Worm (Caenorhabditis elegans) whole organism, late embryonic: ENCODE data around the gene R155.5.
A peak's percentile ranks its signal among the peaks of the same experiment; 100 is the strongest.

ENCODE experiments used
- ceh-30 ChIP-seq: fragments of 150-350 bp; optimal IDR thresholded peaks from 2 replicates; lab custom pipeline; 2014; ENCODE audit warnings: missing biosample characterization, missing genetic modification characterization
- ceh-9 ChIP-seq: sonication (generic microtip); optimal IDR thresholded peaks from 2 replicates; lab custom pipeline; 2016; ENCODE audit warnings: mild to moderate bottlenecking, missing genetic modification characterization, inconsistent platforms, missing compliant biosample characterization
- dmd-4 ChIP-seq: sonication (generic microtip); optimal IDR thresholded peaks from 2 replicates; lab custom pipeline; 2016; ENCODE audit warnings: borderline replicate concordance, missing genetic modification characterization, missing compliant biosample characterization
- eyg-1 ChIP-seq: sonication (generic microtip); optimal IDR thresholded peaks from 2 replicates; lab custom pipeline; 2016; ENCODE audit warnings: missing genotype, missing genetic modification characterization, missing compliant biosample characterization
- mec-3 ChIP-seq: sonication (generic microtip); optimal IDR thresholded peaks from 2 replicates; lab custom pipeline; 2016; ENCODE audit warnings: borderline replicate concordance, missing genetic modification characterization, missing compliant biosample characterization
- pros-1 ChIP-seq: fragments of 150-350 bp; optimal IDR thresholded peaks from 2 replicates; lab custom pipeline; 2014; ENCODE audit warnings: missing biosample characterization, missing genetic modification reagents, missing genetic modification characterization
- rnt-1 ChIP-seq: sonication (generic microtip); optimal IDR thresholded peaks from 2 replicates; lab custom pipeline; 2016; ENCODE audit warnings: missing genetic modification characterization, missing compliant biosample characterization
- tbx-2 ChIP-seq: sonication (generic microtip); optimal IDR thresholded peaks from 2 replicates; lab custom pipeline; 2016; ENCODE audit warnings: missing genetic modification characterization, missing compliant biosample characterization

The R155.5 gene

DNA sequence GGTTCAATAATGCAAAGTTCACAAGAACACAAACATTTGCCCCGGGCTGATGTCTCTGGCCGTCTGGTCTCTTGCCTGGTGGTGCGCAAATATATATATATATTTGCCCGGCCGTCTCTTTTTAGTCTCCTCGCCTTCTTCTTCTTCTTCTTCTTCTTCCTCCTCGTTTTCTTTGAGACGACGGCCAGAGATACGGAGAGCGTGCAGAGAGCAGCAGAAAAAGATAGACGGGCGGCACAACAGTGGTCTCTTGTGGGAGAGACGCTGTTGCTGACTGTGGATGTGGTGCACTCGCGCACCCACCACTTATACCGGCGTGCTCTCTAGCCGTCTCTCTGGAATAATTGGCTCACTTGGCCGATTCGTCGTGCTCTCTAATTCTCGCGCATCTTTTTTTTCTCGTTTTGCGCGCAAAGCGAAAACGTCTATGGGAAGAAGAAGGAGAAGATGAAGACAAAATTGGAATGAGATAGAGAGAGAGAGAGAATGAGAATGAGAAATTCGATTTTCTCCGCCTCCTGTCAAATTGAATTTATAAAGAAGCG, 49.1 kb downstream of the R155.5 start (continued):
- no peak for TF ChIP-seq ceh-9 (tag; lab: Kevin White, UChicago)
- TF ChIP-seq ceh-30 (tag; lab: Kevin White, UChicago): peak; percentile 31
- TF ChIP-seq rnt-1 (tag; lab: Kevin White, UChicago): peak; percentile 84
- TF ChIP-seq dmd-4 (tag; lab: Kevin White, UChicago): peak; percentile 12
- TF ChIP-seq mec-3 (tag; lab: Kevin White, UChicago): no peak
- peak; percentile 94 for TF ChIP-seq pros-1 (tag; lab: Kevin White, UChicago)
- peak; percentile 98 for TF ChIP-seq tbx-2 (tag; lab: Kevin White, UChicago)
- peak; percentile 74 for TF ChIP-seq eyg-1
- TF ChIP-seq, all 69 proteins: peak for 41
